Worm (Caenorhabditis elegans) whole organism, early embryonic: ENCODE data around the gene snx-14.

Experiments used
- ama-1 ChIP-seq: fragments of 150-350 bp; optimal IDR thresholded peaks from 2 replicates; lab custom pipeline; 2014
- flt-1 ChIP-seq: fragments of 200-800 bp; sonication (Bioruptor generic); IDR thresholded peaks from 2 replicates; pipeline ENCODE4 v1.3.6; 2022; ENCODE audit warnings: missing genetic modification characterization, missing compliant biosample characterization
- hmg-4 ChIP-seq: fragments of 200-800 bp; sonication (Bioruptor generic); optimal IDR thresholded peaks from 2 replicates; lab custom pipeline; 2018; ENCODE audit warnings: mild to moderate bottlenecking, missing genetic modification characterization, missing compliant biosample characterization
- tra-4 ChIP-seq: sonication (generic microtip); optimal IDR thresholded peaks from 2 replicates; lab custom pipeline; 2017; ENCODE audit warnings: missing genetic modification characterization, missing compliant biosample characterization

DNA sequence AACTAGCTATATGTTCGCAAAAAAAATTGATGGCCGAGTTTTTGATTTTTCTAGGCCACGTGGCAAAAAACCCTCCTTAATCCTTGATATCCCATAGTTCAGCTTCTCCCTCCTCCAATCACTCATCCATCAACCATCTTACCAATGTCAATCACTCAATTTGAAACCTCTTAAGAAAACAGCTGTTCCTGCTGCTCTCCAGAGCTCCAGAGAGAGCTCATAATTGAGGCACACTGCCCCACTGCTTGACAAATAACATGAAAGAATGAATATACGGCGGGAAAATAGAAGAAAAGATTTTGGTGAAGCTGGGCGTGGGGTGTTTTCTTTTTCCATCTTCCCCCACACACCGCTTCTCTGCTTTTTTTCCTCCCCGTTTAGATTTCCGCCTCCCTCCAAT lies 30.4 kb downstream of the snx-14 start:
- no peak for TF ChIP-seq hmg-4 (GFP tag; lab: Kevin White, UChicago)
- TF ChIP-seq ama-1: no peak
- no peak for TF ChIP-seq flt-1 (GFP tag; lab: Robert Waterston, UW)
- no peak for TF ChIP-seq tra-4 (tag; lab: Kevin White, UChicago)
